Fruit fly (Drosophila melanogaster): Measurements from ENCODE around the gene MME1.

- TF ChIP-seq Ets98B (GFP tag; IDR thresholded peaks at IDR 0.05) (peak; percentile 76), CG32121 (GFP tag; IDR thresholded peaks at IDR 0.05) (peak; percentile 69), CG10348 (GFP tag; IDR thresholded peaks at IDR 0.05) (no peak), EcR (GFP tag; optimal IDR thresholded peaks at IDR 0.05) (no peak)
Observed at dm6 chr2L:7073011-7073410, 45.7 kb downstream of the MME1 start.

Measured in whole organism, pupa.